Fruit fly (Drosophila melanogaster) whole organism, embryonic: ENCODE measurements around the gene CG33281.

ENCODE experiments used
- ATbp ChIP-seq: fragments of 200-800 bp; sonication (Bioruptor generic); optimal IDR thresholded peaks from 2 replicates; lab custom pipeline; 2017; ENCODE audit warnings: missing biosample characterization, mild to moderate bottlenecking, missing genetic modification characterization, missing genetic modification reagents
- CG10431 ChIP-seq: fragments of 200-800 bp; sonication (Bioruptor generic); optimal IDR thresholded peaks from 3 replicates; lab custom pipeline; 2018; ENCODE audit warnings: missing biosample characterization, mild to moderate bottlenecking, missing genetic modification characterization
- CG11398 ChIP-seq: fragments of 200-800 bp; sonication (Bioruptor generic); optimal IDR thresholded peaks from 2 replicates; lab custom pipeline; 2016; ENCODE audit warnings: missing biosample characterization, missing genetic modification characterization
- CG12769 ChIP-seq: fragments of 200-800 bp; sonication (Bioruptor generic); optimal IDR thresholded peaks from 2 replicates; lab custom pipeline; 2019; ENCODE audit warnings: missing biosample characterization, mild to moderate bottlenecking, missing genetic modification characterization, moderate library complexity
- CG13894 ChIP-seq: fragments of 200-800 bp; sonication (Bioruptor generic); optimal IDR thresholded peaks from 3 replicates; lab custom pipeline; 2018; ENCODE audit warnings: missing biosample characterization, mild to moderate bottlenecking, missing genetic modification characterization, moderate library complexity
- CG14014 ChIP-seq: fragments of 200-800 bp; sonication (Bioruptor generic); IDR thresholded peaks from 2 replicates; pipeline ENCODE4 v1.3.6; 2022; ENCODE audit warnings: missing biosample characterization, missing genetic modification characterization
- CG15073 ChIP-seq: fragments of 200-800 bp; sonication (Bioruptor generic); optimal IDR thresholded peaks from 2 replicates; lab custom pipeline; 2016; ENCODE audit warnings: missing biosample characterization, missing genetic modification characterization
- CG17328 ChIP-seq: fragments of 200-800 bp; sonication (Bioruptor generic); IDR thresholded peaks from 2 replicates; pipeline ENCODE4 v1.3.6; 2022; ENCODE audit warnings: missing biosample characterization, missing genetic modification characterization
- CG2116 ChIP-seq: fragments of 200-800 bp; sonication (Bioruptor generic); optimal IDR thresholded peaks from 3 replicates; lab custom pipeline; 2018; ENCODE audit warnings: missing biosample characterization, mild to moderate bottlenecking, missing genetic modification characterization
- CG2712 ChIP-seq: fragments of 200-800 bp; optimal IDR thresholded peaks from 3 replicates; lab custom pipeline; 2019; ENCODE audit warnings: missing biosample characterization, mild to moderate bottlenecking, missing genetic modification characterization, moderate library complexity
- CG3163 ChIP-seq: fragments of 200-800 bp; sonication (Bioruptor generic); optimal IDR thresholded peaks from 3 replicates; lab custom pipeline; 2016; ENCODE audit warnings: missing biosample characterization, missing genetic modification characterization
- CG32532 ChIP-seq: fragments of 200-800 bp; sonication (Bioruptor generic); IDR thresholded peaks from 2 replicates; pipeline ENCODE4 v1.3.6; 2022; ENCODE audit warnings: missing biosample characterization, missing genetic modification characterization
- CG3847 ChIP-seq: fragments of 200-800 bp; sonication (Bioruptor generic); IDR thresholded peaks from 2 replicates; pipeline ENCODE4 v1.3.6; 2022; ENCODE audit warnings: missing biosample characterization, missing genetic modification characterization
- CG42726 ChIP-seq: fragments of 200-800 bp; sonication (Bioruptor generic); IDR thresholded peaks from 2 replicates; pipeline ENCODE4 v1.3.6; 2022; ENCODE audit warnings: missing biosample characterization, missing genetic modification characterization; ENCODE audit not compliant: partially characterized antibody
- CG4707 ChIP-seq: fragments of 200-800 bp; sonication (Bioruptor generic); optimal IDR thresholded peaks from 2 replicates; lab custom pipeline; 2018; ENCODE audit warnings: missing biosample characterization, mild to moderate bottlenecking, missing genetic modification characterization, moderate library complexity
- CG6683 ChIP-seq: fragments of 200-800 bp; sonication (Bioruptor generic); optimal IDR thresholded peaks from 2 replicates; lab custom pipeline; 2017; ENCODE audit warnings: missing biosample characterization, mild to moderate bottlenecking, missing genetic modification characterization, missing genetic modification reagents
- CG8281 ChIP-seq: fragments of 200-800 bp; sonication (Bioruptor generic); optimal IDR thresholded peaks from 2 replicates; lab custom pipeline; 2018; ENCODE audit warnings: missing biosample characterization, mild to moderate bottlenecking, missing genetic modification characterization, moderate library complexity
- CG8359 ChIP-seq: fragments of 200-800 bp; sonication (Bioruptor generic); optimal IDR thresholded peaks from 2 replicates; lab custom pipeline; 2017; ENCODE audit warnings: missing biosample characterization, mild to moderate bottlenecking, missing genetic modification characterization, borderline replicate concordance
- CG8924 ChIP-seq: fragments of 200-800 bp; optimal IDR thresholded peaks from 3 replicates; lab custom pipeline; 2019; ENCODE audit warnings: missing biosample characterization, mild to moderate bottlenecking, missing genetic modification characterization, moderate library complexity
- Chrac-16 ChIP-seq: fragments of 200-800 bp; sonication (Bioruptor generic); optimal IDR thresholded peaks from 3 replicates; lab custom pipeline; 2016; ENCODE audit warnings: missing biosample characterization, missing genetic modification characterization
- Dip3 ChIP-seq: fragments of 200-800 bp; sonication (Bioruptor generic); optimal IDR thresholded peaks from 3 replicates; lab custom pipeline; 2016; ENCODE audit warnings: missing biosample characterization, missing genetic modification characterization
- Doc2 ChIP-seq: fragments of 200-800 bp; sonication (Bioruptor generic); IDR thresholded peaks from 2 replicates; pipeline ENCODE4 v1.3.6; 2022; ENCODE audit warnings: missing biosample characterization, missing genetic modification characterization
- Dp ChIP-seq: fragments of 200-800 bp; sonication (Bioruptor generic); optimal IDR thresholded peaks from 2 replicates; lab custom pipeline; 2018; ENCODE audit warnings: missing biosample characterization, mild to moderate bottlenecking, missing genetic modification characterization, moderate library complexity
- Hr3 ChIP-seq: fragments of 200-800 bp; sonication (Bioruptor generic); optimal IDR thresholded peaks from 3 replicates; lab custom pipeline; 2016; ENCODE audit warnings: missing biosample characterization, missing genetic modification characterization
- Hr39 ChIP-seq: fragments of >200 bp; optimal IDR thresholded peaks from 2 replicates; lab custom pipeline; 2017
- Hr78 ChIP-seq, 2 experiments: fragments of 200-800 bp in 1 of 2; fragments of >200 bp in 1 of 2; sonication (Bioruptor generic) in 1 of 2; optimal IDR thresholded peaks; 2 replicates each; lab custom pipeline; 2017 to 2019; ENCODE audit warnings: missing biosample characterization in 2 of 2, missing genetic modification characterization in 2 of 2, mild to moderate bottlenecking in 1 of 2, moderate library complexity in 1 of 2
- Jarid2 ChIP-seq: fragments of 200-800 bp; sonication (Bioruptor generic); optimal IDR thresholded peaks from 3 replicates; lab custom pipeline; 2017; ENCODE audit warnings: mild to moderate bottlenecking, missing biosample characterization, missing genetic modification reagents, missing genetic modification characterization
- MBD-R2 ChIP-seq: fragments of 200-800 bp; sonication (Bioruptor generic); IDR thresholded peaks from 2 replicates; pipeline ENCODE4 v1.3.6; 2022; ENCODE audit warnings: missing biosample characterization, missing genetic modification characterization
- Mad ChIP-seq: fragments of 200-800 bp; sonication (Bioruptor generic); optimal IDR thresholded peaks from 2 replicates; lab custom pipeline; 2016; ENCODE audit warnings: missing biosample characterization, missing genetic modification characterization
- NC2α ChIP-seq: fragments of 200-800 bp; sonication (Bioruptor generic); optimal IDR thresholded peaks from 2 replicates; lab custom pipeline; 2016; ENCODE audit warnings: missing biosample characterization, missing genetic modification characterization
- Pdp1 ChIP-seq, 2 experiments: fragments of 200-800 bp; sonication (Bioruptor generic); optimal IDR thresholded peaks; 3 replicates each; lab custom pipeline; 2016; ENCODE audit warnings: missing biosample characterization in 2 of 2, missing genetic modification characterization in 2 of 2, mild to moderate bottlenecking in 1 of 2, moderate library complexity in 1 of 2
- Six4 ChIP-seq: fragments of 200-800 bp; sonication (Bioruptor generic); optimal IDR thresholded peaks from 2 replicates; lab custom pipeline; 2016; ENCODE audit warnings: missing biosample characterization, missing genetic modification characterization
- TFAM ChIP-seq: fragments of 200-800 bp; sonication (Bioruptor generic); optimal IDR thresholded peaks from 2 replicates; lab custom pipeline; 2017; ENCODE audit warnings: missing biosample characterization, missing genetic modification characterization, inconsistent platforms
- bowl ChIP-seq: fragments of 200-800 bp; sonication (Bioruptor generic); IDR thresholded peaks from 2 replicates; pipeline ENCODE4 v1.3.6; 2022; ENCODE audit warnings: missing biosample characterization, missing genetic modification characterization
- corto ChIP-seq: fragments of 200-800 bp; sonication (Bioruptor generic); optimal IDR thresholded peaks from 2 replicates; lab custom pipeline; 2016; ENCODE audit warnings: missing biosample characterization, mild to moderate bottlenecking, missing genetic modification characterization, moderate library complexity
- crol ChIP-seq: fragments of 200-800 bp; sonication (Bioruptor generic); IDR thresholded peaks from 2 replicates; pipeline ENCODE4 v1.3.6; 2022; ENCODE audit warnings: missing biosample characterization, missing genetic modification characterization
- emc ChIP-seq: fragments of 200-800 bp; sonication (Bioruptor generic); optimal IDR thresholded peaks from 2 replicates; lab custom pipeline; 2016; ENCODE audit warnings: missing biosample characterization, missing genetic modification characterization
- ham ChIP-seq: fragments of 200-800 bp; sonication (Bioruptor generic); IDR thresholded peaks from 2 replicates; pipeline ENCODE4 v1.3.6; 2022; ENCODE audit warnings: missing biosample characterization, missing genetic modification characterization
- insv ChIP-seq, 2 experiments: fragments of 200-800 bp; sonication (Bioruptor generic); optimal IDR thresholded peaks; 3 replicates each; lab custom pipeline; 2016 to 2018; ENCODE audit warnings: missing biosample characterization in 2 of 2, missing genetic modification characterization in 2 of 2
- lov ChIP-seq, 2 experiments: fragments of 200-800 bp in 1 of 2; fragments of >200 bp in 1 of 2; sonication (Bioruptor generic) in 1 of 2; IDR thresholded peaks in 1 of 2; optimal IDR thresholded peaks in 1 of 2; 2 replicates in 1 of 2; 3 replicates in 1 of 2; pipeline versions ENCODE4 v1.3.6 to Lab custom; 2017 to 2022; ENCODE audit warnings: missing biosample characterization in 1 of 2, missing genetic modification characterization in 1 of 2
- nau ChIP-seq: fragments of 200-800 bp; sonication (Bioruptor generic); optimal IDR thresholded peaks from 3 replicates; lab custom pipeline; 2017; ENCODE audit warnings: missing biosample characterization, mild to moderate bottlenecking, missing genetic modification characterization, missing genetic modification reagents
- nerfin-2 ChIP-seq: fragments of 200-800 bp; sonication (Bioruptor generic); IDR thresholded peaks from 2 replicates; pipeline ENCODE4 v1.3.6; 2022; ENCODE audit warnings: missing biosample characterization, missing genetic modification characterization; ENCODE audit not compliant: partially characterized antibody
- nom ChIP-seq: fragments of 200-800 bp; sonication (Bioruptor generic); optimal IDR thresholded peaks from 2 replicates; lab custom pipeline; 2017; ENCODE audit warnings: missing biosample characterization, missing genetic modification characterization, mild to moderate bottlenecking, moderate library complexity, missing genetic modification reagents
- scrt ChIP-seq: fragments of 200-800 bp; sonication (Bioruptor generic); optimal IDR thresholded peaks from 2 replicates; lab custom pipeline; 2018; ENCODE audit warnings: missing biosample characterization, mild to moderate bottlenecking, missing genetic modification characterization, moderate library complexity
- sens ChIP-seq: fragments of 200-800 bp; sonication (Bioruptor generic); peaks from one replicate; lab custom pipeline; 2016; ENCODE audit warnings: missing biosample characterization, missing genetic modification characterization
- seq ChIP-seq: fragments of 200-800 bp; sonication (Bioruptor generic); IDR thresholded peaks from 2 replicates; pipeline ENCODE4 v1.3.6; 2022; ENCODE audit warnings: missing biosample characterization, missing genetic modification characterization
- tio ChIP-seq: fragments of 200-800 bp; sonication (Bioruptor generic); optimal IDR thresholded peaks from 2 replicates; lab custom pipeline; 2017; ENCODE audit warnings: missing biosample characterization, missing genetic modification characterization, inconsistent platforms
- tll ChIP-seq, 2 experiments: fragments of 200-800 bp in 1 of 2; fragments of >200 bp in 1 of 2; sonication (Bioruptor generic) in 1 of 2; optimal IDR thresholded peaks; 2 replicates each; lab custom pipeline; 2017 to 2019; ENCODE audit warnings: missing biosample characterization in 2 of 2, missing genetic modification characterization in 2 of 2, mild to moderate bottlenecking in 1 of 2, moderate library complexity in 1 of 2
- vvl ChIP-seq: fragments of 200-800 bp; sonication (Bioruptor generic); IDR thresholded peaks from 2 replicates; pipeline ENCODE4 v1.3.6; 2022; ENCODE audit warnings: missing biosample characterization, missing genetic modification characterization
- zf30C ChIP-seq: fragments of 200-800 bp; sonication (Bioruptor generic); optimal IDR thresholded peaks from 3 replicates; lab custom pipeline; 2018; ENCODE audit warnings: missing biosample characterization, mild to moderate bottlenecking, missing genetic modification characterization

The CG33281 gene

DNA sequence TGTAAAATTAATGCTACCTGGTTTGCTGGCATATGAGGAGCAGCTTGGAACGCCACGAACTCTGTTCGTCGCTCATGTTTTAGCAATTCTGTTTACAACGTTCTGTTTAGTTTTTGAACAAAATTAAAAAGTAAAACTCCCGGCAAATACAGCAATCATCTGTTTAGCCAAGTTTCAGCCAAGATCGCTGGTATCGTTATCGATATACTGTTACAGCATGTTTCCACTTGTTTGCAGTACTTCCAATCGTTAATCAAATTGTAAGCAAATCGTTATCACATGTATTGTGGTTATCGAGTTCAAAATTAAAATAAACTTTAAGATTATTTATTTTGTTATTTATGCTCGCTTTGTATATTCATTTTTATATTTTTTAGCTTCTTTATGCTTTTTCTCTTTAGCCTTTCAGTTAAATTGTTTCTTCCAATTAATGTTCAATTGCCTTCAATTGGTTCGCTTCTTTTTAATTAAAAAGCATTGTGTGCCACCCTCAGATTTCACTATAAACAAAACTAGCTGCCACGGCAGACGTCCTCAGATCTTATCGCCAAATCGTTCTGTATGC, 4.2 kb upstream of the CG33281 start, which contains the start of the genes Fign and CG8837 (continued):
- TF ChIP-seq corto (GFP tag; lab: Kevin White, UChicago) (no peak), lov (optimal IDR thresholded peaks at IDR 0.05; lab: Kevin White, UChicago) (no peak), lov (GFP tag; IDR thresholded peaks at IDR 0.05; lab: Robert Waterston, UW) (no peak), crol (no peak), CG42726 (GFP tag; lab: Robert Waterston, UW) (no peak; the same call in 1 of the 2 replicates), Hr39 (no peak), seq (no peak), Hr78 (GFP tag; optimal IDR thresholded peaks at IDR 0.05; lab: Kevin White, UChicago) (no peak), CG4707 (GFP tag; lab: Kevin White, UChicago) (no peak), CG17328 (GFP tag; lab: Robert Waterston, UW) (no peak), CG15073 (GFP tag; lab: Kevin White, UChicago) (no peak), ham (no peak), CG6683 (GFP tag; lab: Kevin White, UChicago) (no peak), zf30C (GFP tag; lab: Kevin White, UChicago) (no peak), CG10431 (GFP tag; lab: Kevin White, UChicago) (no peak), CG14014 (no peak), Dip3 (GFP tag; lab: Kevin White, UChicago) (no peak), tll (GFP tag; optimal IDR thresholded peaks at IDR 0.05; lab: Kevin White, UChicago) (no peak), Hr3 (GFP tag; lab: Kevin White, UChicago) (no peak), CG11398 (GFP tag; lab: Kevin White, UChicago) (no peak), CG2116 (GFP tag; lab: Kevin White, UChicago) (peak; percentile 73), CG12769 (no peak), NC2α (GFP tag; lab: Kevin White, UChicago) (no peak), nerfin-2 (GFP tag; lab: Robert Waterston, UW) (peak; percentile 97), scrt (GFP tag; lab: Kevin White, UChicago) (no peak), CG2712 (no peak), Pdp1 (GFP tag; optimal IDR thresholded peaks at IDR 0.05; lab: Kevin White, UChicago) (no peak), nom (GFP tag; lab: Kevin White, UChicago) (no peak), Dp (GFP tag; lab: Kevin White, UChicago) (peak; percentile 94), insv (GFP tag; optimal IDR thresholded peaks at IDR 0.05; lab: Kevin White, UChicago) (no peak), CG8359 (GFP tag; lab: Kevin White, UChicago) (no peak), CG32532 (GFP tag; lab: Robert Waterston, UW) (no peak), CG3163 (GFP tag; lab: Kevin White, UChicago) (no peak), vvl (GFP tag; lab: Robert Waterston, UW) (no peak), tio (GFP tag; lab: Kevin White, UChicago) (no peak), Jarid2 (GFP tag; lab: Kevin White, UChicago) (no peak), ATbp (GFP tag; lab: Kevin White, UChicago) (no peak), Doc2 (GFP tag; lab: Robert Waterston, UW) (no peak), Chrac-16 (GFP tag; lab: Kevin White, UChicago) (no peak), emc (GFP tag; lab: Kevin White, UChicago) (no peak), nau (GFP tag; lab: Kevin White, UChicago) (no peak), CG13894 (tag; lab: Kevin White, UChicago) (no peak), MBD-R2 (GFP tag; lab: Robert Waterston, UW) (peak; percentile 60), bowl (GFP tag; lab: Robert Waterston, UW) (no peak), Six4 (no peak), sens (GFP tag; lab: Kevin White, UChicago) (no peak), TFAM (no peak), CG8924 (tag; lab: Kevin White, UChicago) (no peak), Mad (GFP tag; lab: Kevin White, UChicago) (no peak), CG3847 (GFP tag; lab: Robert Waterston, UW) (no peak), CG8281 (tag; lab: Kevin White, UChicago) (no peak)
